Fruit fly (Drosophila melanogaster): ENCODE data around the gene CG32148.

Gene CG32148

dm6 chr3L:14986984-14987896 lies 36.1 kb upstream of the CG32148 start (continued):
- TF ChIP-seq CG2116 (GFP tag; optimal IDR thresholded peaks at IDR 0.05) (no peak), Pdp1 (GFP tag; optimal IDR thresholded peaks at IDR 0.05) (peak in 1 of 2 experiments; percentile 34), row (GFP tag; IDR thresholded peaks at IDR 0.05) (0 out of 3 replicates have a peak, but pooled peaks have one; percentile 16), Hr78 (GFP tag; optimal IDR thresholded peaks at IDR 0.05) (peak in 1 of 2 experiments; percentile 83), cwo (GFP tag; optimal IDR thresholded peaks at IDR 0.05) (peak; percentile 86), sd (tag; optimal IDR thresholded peaks at IDR 0.05) (peak; percentile 2), gfzf (GFP tag; optimal IDR thresholded peaks at IDR 0.05) (no peak), CG17359 (tag; optimal IDR thresholded peaks at IDR 0.05) (no peak), CG10543 (GFP tag; optimal IDR thresholded peaks at IDR 0.05) (peak; percentile 35), CG12769 (tag; optimal IDR thresholded peaks at IDR 0.05) (peak; percentile 37), Ada2b (GFP tag; IDR thresholded peaks at IDR 0.05) (no peak), CG2199 (GFP tag; IDR thresholded peaks at IDR 0.05) (peak; percentile 60; the same call in 2 of the 3 replicates)

- TF ChIP-seq fd102C (GFP tag; optimal IDR thresholded peaks at IDR 0.05) (peak; percentile 46), MTF-1 (GFP tag; optimal IDR thresholded peaks at IDR 0.05; ENCODE audit: borderline replicate concordance) (peak; percentile 36), CG6813 (GFP tag; optimal IDR thresholded peaks at IDR 0.05) (peak; percentile 48), hb (GFP tag; IDR thresholded peaks at IDR 0.05; ENCODE audit: partially characterized antibody) (no peak), HLHmδ (GFP tag; optimal IDR thresholded peaks at IDR 0.05) (peak; percentile 41), ttk (GFP tag; IDR thresholded peaks at IDR 0.05) (no peak), sens (GFP tag) (peak; percentile 76), ci (GFP tag; IDR thresholded peaks at IDR 0.05) (peak; percentile 34; the same call in 1 of the 3 replicates), zfh1 (GFP tag; IDR thresholded peaks at IDR 0.05) (peak; percentile 59; the same call in 1 of the 3 replicates), BtbVII (GFP tag; optimal IDR thresholded peaks at IDR 0.05) (peak; percentile 3), CG2199 (GFP tag; IDR thresholded peaks at IDR 0.05) (0 out of 3 replicates have a peak, but pooled peaks have one; percentile 23), CG18599 (GFP tag; optimal IDR thresholded peaks at IDR 0.05) (peak; percentile 10), CG2678 (tag; optimal IDR thresholded peaks at IDR 0.05) (peak; percentile 9), Xrp1 (GFP tag; IDR thresholded peaks at IDR 0.05) (peak; percentile 40), Jarid2 (GFP tag; optimal IDR thresholded peaks at IDR 0.05) (peak; percentile 3), CG9727 (GFP tag; optimal IDR thresholded peaks at IDR 0.05) (peak; percentile 1), pzg (GFP tag; optimal IDR thresholded peaks at IDR 0.05) (no peak), lab (GFP tag; optimal IDR thresholded peaks at IDR 0.05) (peak; percentile 55), CG17568 (GFP tag; optimal IDR thresholded peaks at IDR 0.05) (peak; percentile 12), CG9932 (GFP tag; IDR thresholded peaks at IDR 0.05) (peak; percentile 18; the same call in 1 of the 2 replicates), caup (GFP tag; optimal IDR thresholded peaks at IDR 0.05; ENCODE audit: severe bottlenecking) (peak; percentile 47), Med (GFP tag) (peak; percentile 68), CG1233 (GFP tag; optimal IDR thresholded peaks at IDR 0.05) (peak; percentile 2), CG17802 (tag; optimal IDR thresholded peaks at IDR 0.05) (no peak), twi (tag; optimal IDR thresholded peaks at IDR 0.05) (peak; percentile 81), sd (tag; optimal IDR thresholded peaks at IDR 0.05) (peak; percentile 25), tll (GFP tag; optimal IDR thresholded peaks at IDR 0.05) (peak in 1 of 2 experiments; percentile 3), CG32772 (GFP tag; IDR thresholded peaks at IDR 0.05) (peak; percentile 45; the same call in 1 of the 2 replicates), CG8290 (GFP tag; optimal IDR thresholded peaks at IDR 0.05) (no peak), CG8290 (tag; optimal IDR thresholded peaks at IDR 0.05) (peak in 1 of 2 experiments; percentile 8), kah (GFP tag; optimal IDR thresholded peaks at IDR 0.05) (peak; percentile 15), Sin3A (optimal IDR thresholded peaks at IDR 0.05) (no peak), fd64A (GFP tag; optimal IDR thresholded peaks at IDR 0.05) (peak; percentile 1), Dbx (GFP tag; IDR thresholded peaks at IDR 0.05) (peak; percentile 12; the same call in 1 of the 3 replicates), CG6254 (GFP tag; optimal IDR thresholded peaks at IDR 0.05) (peak; percentile 24)
These were observed 35.1 kb upstream of the CG32148 start for dm6 chr3L:14988231-14988630.

All from whole organism, embryonic.